Fruit fly (Drosophila melanogaster) whole organism, pupa: ENCODE data around the gene CG7320.

ENCODE experiments used
- CG10348 ChIP-seq: fragments of 200-800 bp; sonication (Bioruptor generic); IDR thresholded peaks from 2 replicates; pipeline ENCODE4 v1.3.6; 2022; ENCODE audit warnings: missing biosample characterization, missing genetic modification characterization
- CG12605 ChIP-seq: fragments of 200-800 bp; sonication (Bioruptor generic); IDR thresholded peaks from 2 replicates; pipeline ENCODE4 v1.3.6; 2022; ENCODE audit warnings: missing biosample characterization, missing genetic modification characterization
- CG13204 ChIP-seq: fragments of 200-800 bp; sonication (Bioruptor generic); optimal IDR thresholded peaks from 2 replicates; lab custom pipeline; 2018; ENCODE audit warnings: missing biosample characterization, mild to moderate bottlenecking, missing genetic modification characterization, moderate library complexity
- CG14655 ChIP-seq: fragments of 200-800 bp; sonication (Bioruptor generic); optimal IDR thresholded peaks from 3 replicates; lab custom pipeline; 2017; ENCODE audit warnings: mild to moderate bottlenecking, missing biosample characterization, missing genetic modification reagents, missing genetic modification characterization
- CG15710 ChIP-seq: fragments of 200-800 bp; sonication (Bioruptor generic); optimal IDR thresholded peaks from 2 replicates; lab custom pipeline; 2018; ENCODE audit warnings: missing biosample characterization, mild to moderate bottlenecking, missing genetic modification characterization, moderate library complexity
- CG17806 ChIP-seq: fragments of 200-800 bp; sonication (Bioruptor generic); optimal IDR thresholded peaks from 2 replicates; lab custom pipeline; 2018; ENCODE audit warnings: missing biosample characterization, mild to moderate bottlenecking, missing genetic modification characterization, moderate library complexity
- CG32121 ChIP-seq: fragments of 200-800 bp; sonication (Bioruptor generic); IDR thresholded peaks from 2 replicates; pipeline ENCODE4 v1.3.6; 2022; ENCODE audit warnings: missing biosample characterization, missing genetic modification characterization
- CG34367 ChIP-seq: fragments of 200-800 bp; sonication (Bioruptor generic); optimal IDR thresholded peaks from 2 replicates; lab custom pipeline; 2018; ENCODE audit warnings: missing biosample characterization, mild to moderate bottlenecking, missing genetic modification characterization
- CG4496 ChIP-seq: fragments of 200-800 bp; sonication (Bioruptor generic); IDR thresholded peaks from 3 replicates; pipeline ENCODE4 v1.3.6; 2022; ENCODE audit warnings: missing biosample characterization, missing genetic modification characterization
- CG8159 ChIP-seq: fragments of 200-800 bp; sonication (Bioruptor generic); optimal IDR thresholded peaks from 3 replicates; lab custom pipeline; 2018; ENCODE audit warnings: missing biosample characterization, mild to moderate bottlenecking, missing genetic modification characterization, moderate library complexity
- CG8301 ChIP-seq: fragments of 200-800 bp; sonication (Bioruptor generic); optimal IDR thresholded peaks from 2 replicates; lab custom pipeline; 2018; ENCODE audit warnings: missing biosample characterization, mild to moderate bottlenecking, missing genetic modification characterization
- CG9948 ChIP-seq: fragments of 200-800 bp; sonication (Bioruptor generic); optimal IDR thresholded peaks from 2 replicates; lab custom pipeline; 2018; ENCODE audit warnings: missing biosample characterization, mild to moderate bottlenecking, missing genetic modification characterization, moderate library complexity
- D1 ChIP-seq: fragments of 200-800 bp; sonication (Bioruptor generic); optimal IDR thresholded peaks from 2 replicates; lab custom pipeline; 2018; ENCODE audit warnings: missing biosample characterization, mild to moderate bottlenecking, missing genetic modification characterization, moderate library complexity
- EcR ChIP-seq: fragments of 200-800 bp; sonication (Bioruptor generic); optimal IDR thresholded peaks from 3 replicates; lab custom pipeline; 2019; ENCODE audit warnings: missing biosample characterization, missing genetic modification characterization, mild to moderate bottlenecking, moderate library complexity, missing genetic modification reagents
- Ets98B ChIP-seq: fragments of 200-800 bp; sonication (Bioruptor generic); IDR thresholded peaks from 2 replicates; pipeline ENCODE4 v1.3.6; 2022; ENCODE audit warnings: missing biosample characterization, missing genetic modification characterization
- Pif1A ChIP-seq: fragments of 200-800 bp; sonication (Bioruptor generic); optimal IDR thresholded peaks from 3 replicates; lab custom pipeline; 2016; ENCODE audit warnings: missing biosample characterization, missing genetic modification characterization
- Pif1B ChIP-seq: fragments of 200-800 bp; sonication (Bioruptor generic); optimal IDR thresholded peaks from 3 replicates; lab custom pipeline; 2016; ENCODE audit warnings: missing biosample characterization, missing genetic modification characterization
- Snoo ChIP-seq: fragments of 200-800 bp; sonication (Bioruptor generic); optimal IDR thresholded peaks from 3 replicates; lab custom pipeline; 2017; ENCODE audit warnings: missing biosample characterization, mild to moderate bottlenecking, missing genetic modification characterization, inconsistent platforms
- fd96Ca ChIP-seq: fragments of 200-800 bp; sonication (Bioruptor generic); IDR thresholded peaks from 3 replicates; pipeline ENCODE4 v1.3.6; 2022; ENCODE audit warnings: missing biosample characterization, missing genetic modification characterization
- gl ChIP-seq: fragments of 200-800 bp; sonication (Bioruptor generic); optimal IDR thresholded peaks from 2 replicates; lab custom pipeline; 2018; ENCODE audit warnings: missing biosample characterization, mild to moderate bottlenecking, missing genetic modification characterization
- rn ChIP-seq: fragments of 200-800 bp; sonication (Bioruptor generic); IDR thresholded peaks from 2 replicates; pipeline ENCODE4 v1.3.6; 2022; ENCODE audit warnings: missing biosample characterization, missing genetic modification characterization

The CG7320 gene

DNA sequence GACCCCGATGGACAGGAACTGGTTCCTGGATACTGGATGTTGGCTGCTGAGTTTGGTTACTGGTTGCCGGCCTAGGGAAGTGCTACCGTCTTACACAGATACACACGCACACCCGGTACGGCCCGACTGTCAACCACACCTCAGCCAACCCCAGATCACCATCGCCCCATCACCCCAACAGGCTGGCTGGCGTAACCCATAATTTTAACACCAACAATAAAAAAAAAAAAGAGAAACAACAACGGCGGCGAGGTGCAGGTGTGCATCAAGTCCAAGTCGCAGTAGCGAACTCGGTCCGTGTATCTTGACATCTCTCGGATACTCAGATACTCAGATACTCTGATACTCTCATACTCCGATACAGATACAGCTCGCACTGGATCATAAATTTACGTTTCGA is 12.5 kb downstream of the CG7320 start:
- TF ChIP-seq CG32121 (GFP tag; lab: Robert Waterston, UW) (no peak), fd96Ca (GFP tag; lab: Robert Waterston, UW) (no peak), CG13204 (GFP tag; lab: Kevin White, UChicago) (peak; percentile 6), EcR (GFP tag; lab: Kevin White, UChicago) (peak; percentile 69), Snoo (tag; lab: Kevin White, UChicago) (no peak), CG10348 (GFP tag; lab: Robert Waterston, UW) (no peak), Ets98B (no peak), CG4496 (peak; percentile 57; the same call in 1 of the 3 replicates), Pif1A (GFP tag; lab: Kevin White, UChicago) (no peak), CG9948 (tag; lab: Kevin White, UChicago) (no peak), gl (tag; lab: Kevin White, UChicago) (peak; percentile 33), CG12605 (GFP tag; lab: Robert Waterston, UW) (no peak), CG34367 (no peak), CG8159 (tag; lab: Kevin White, UChicago) (peak; percentile 17), CG14655 (no peak), CG15710 (tag; lab: Kevin White, UChicago) (no peak)

DNA sequence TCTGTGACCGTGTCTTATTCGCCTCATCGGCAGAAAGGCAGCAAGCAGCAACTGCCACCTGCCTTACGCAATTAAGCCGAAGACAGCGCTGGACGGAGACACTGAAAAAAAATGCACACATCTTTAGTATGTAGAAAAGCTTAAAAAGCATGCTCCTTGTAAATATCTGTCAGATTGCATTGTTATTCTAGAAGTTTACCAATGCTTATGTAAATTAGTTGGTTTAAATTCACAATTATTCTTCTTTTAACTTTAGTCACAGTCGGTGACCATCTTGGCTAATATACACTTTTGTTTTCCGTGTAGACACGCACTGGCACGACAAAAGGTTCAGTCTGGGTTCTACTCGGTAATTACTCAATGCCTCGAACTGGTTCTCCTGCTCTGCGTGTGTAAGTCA is 14.4 kb downstream of the CG7320 start:
- peak; percentile 88 for TF ChIP-seq CG14655
- TF ChIP-seq CG9948 (tag; lab: Kevin White, UChicago), result peak; percentile 92
- TF ChIP-seq rn (GFP tag; lab: Robert Waterston, UW), result 0 out of 2 replicates have a peak, but pooled peaks have one; percentile 53
- TF ChIP-seq CG10348 (GFP tag; lab: Robert Waterston, UW), result no peak
- TF ChIP-seq Pif1B (GFP tag; lab: Kevin White, UChicago), result peak; percentile 84
- TF ChIP-seq gl (tag; lab: Kevin White, UChicago), result peak; percentile 89
- TF ChIP-seq CG8301 (tag; lab: Kevin White, UChicago), result peak; percentile 82
- TF ChIP-seq D1 (tag; lab: Kevin White, UChicago), result peak; percentile 90
- TF ChIP-seq CG13204 (GFP tag; lab: Kevin White, UChicago), result peak; percentile 86
- TF ChIP-seq CG15710 (tag; lab: Kevin White, UChicago), result peak; percentile 93
- TF ChIP-seq CG34367, result peak; percentile 91
- peak; percentile 94 for TF ChIP-seq CG8159 (tag; lab: Kevin White, UChicago)
- no peak for TF ChIP-seq Ets98B
- TF ChIP-seq CG4496, result peak; percentile 79
- TF ChIP-seq Pif1A (GFP tag; lab: Kevin White, UChicago), result peak; percentile 89
- peak; percentile 93 for TF ChIP-seq CG17806
- no peak for TF ChIP-seq CG32121 (GFP tag; lab: Robert Waterston, UW)
- peak; percentile 74; the same call in 2 of the 3 replicates for TF ChIP-seq fd96Ca (GFP tag; lab: Robert Waterston, UW)
- TF ChIP-seq Snoo (tag; lab: Kevin White, UChicago), result peak; percentile 82
- peak; percentile 73 for TF ChIP-seq EcR (GFP tag; lab: Kevin White, UChicago)
- peak; percentile 30; the same call in 1 of the 2 replicates for TF ChIP-seq CG12605 (GFP tag; lab: Robert Waterston, UW)

DNA sequence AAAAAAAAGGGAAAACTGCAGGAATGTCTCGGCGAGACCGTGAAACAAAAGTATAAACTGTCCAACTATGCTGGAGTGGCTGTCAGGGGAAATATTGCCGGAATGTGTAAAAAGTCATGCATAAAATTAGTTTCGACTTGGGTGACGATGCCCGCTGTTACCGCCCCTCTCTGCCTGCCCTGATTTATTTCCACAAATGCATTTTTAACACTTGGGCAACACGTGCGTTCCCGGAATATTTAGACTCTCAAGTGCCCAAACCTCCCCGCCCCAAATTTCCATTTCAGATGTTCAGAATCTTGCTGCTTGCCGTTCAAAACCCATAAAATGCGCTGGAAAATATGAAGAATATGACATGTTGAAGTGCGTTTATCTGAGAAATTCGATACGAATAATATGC is 15.6 kb downstream of the CG7320 start:
- TF ChIP-seq D1 (tag; lab: Kevin White, UChicago) (no peak), CG12605 (GFP tag; lab: Robert Waterston, UW) (no peak), Pif1B (GFP tag; lab: Kevin White, UChicago) (no peak), CG14655 (no peak), CG13204 (GFP tag; lab: Kevin White, UChicago) (no peak), rn (GFP tag; lab: Robert Waterston, UW) (no peak), gl (tag; lab: Kevin White, UChicago) (no peak), CG17806 (no peak), CG10348 (GFP tag; lab: Robert Waterston, UW) (no peak), CG15710 (tag; lab: Kevin White, UChicago) (no peak), Ets98B (no peak), CG4496 (no peak), Snoo (tag; lab: Kevin White, UChicago) (no peak), CG32121 (GFP tag; lab: Robert Waterston, UW) (no peak), CG9948 (tag; lab: Kevin White, UChicago) (no peak), fd96Ca (GFP tag; lab: Robert Waterston, UW) (no peak), CG8301 (tag; lab: Kevin White, UChicago) (no peak), CG8159 (tag; lab: Kevin White, UChicago) (no peak)

DNA sequence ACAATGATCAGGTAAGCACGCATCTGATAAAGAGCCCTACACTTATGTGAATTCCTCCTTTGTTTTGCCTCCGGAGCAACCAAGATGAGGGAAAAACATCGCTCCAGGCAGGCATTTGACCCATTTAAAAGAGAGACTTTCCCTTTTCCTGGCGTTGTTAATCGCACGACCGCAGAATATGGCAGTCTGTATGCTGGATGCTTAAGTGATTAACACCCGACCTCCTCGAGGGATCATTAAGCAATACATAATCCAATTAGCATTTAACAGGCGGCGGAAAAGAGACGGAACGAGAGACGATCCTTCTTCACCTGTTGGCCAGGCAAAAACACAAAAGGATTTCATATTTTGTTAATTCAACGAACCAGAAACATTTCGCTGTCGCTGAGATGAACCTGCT is 17.2 kb downstream of the CG7320 start:
- TF ChIP-seq EcR (GFP tag; lab: Kevin White, UChicago), result no peak
- no peak for TF ChIP-seq Pif1B (GFP tag; lab: Kevin White, UChicago)
- TF ChIP-seq CG12605 (GFP tag; lab: Robert Waterston, UW), result no peak
- no peak for TF ChIP-seq CG32121 (GFP tag; lab: Robert Waterston, UW)
- no peak for TF ChIP-seq D1 (tag; lab: Kevin White, UChicago)
- no peak for TF ChIP-seq rn (GFP tag; lab: Robert Waterston, UW)
- TF ChIP-seq CG34367, result no peak
- TF ChIP-seq fd96Ca (GFP tag; lab: Robert Waterston, UW), result no peak
- no peak for TF ChIP-seq CG13204 (GFP tag; lab: Kevin White, UChicago)
- no peak for TF ChIP-seq gl (tag; lab: Kevin White, UChicago)
- TF ChIP-seq CG10348 (GFP tag; lab: Robert Waterston, UW), result no peak
- TF ChIP-seq CG15710 (tag; lab: Kevin White, UChicago), result no peak
- no peak for TF ChIP-seq CG8159 (tag; lab: Kevin White, UChicago)
- no peak for TF ChIP-seq CG8301 (tag; lab: Kevin White, UChicago)
- TF ChIP-seq CG4496, result no peak
- TF ChIP-seq CG14655, result no peak
- no peak for TF ChIP-seq Pif1A (GFP tag; lab: Kevin White, UChicago)

DNA sequence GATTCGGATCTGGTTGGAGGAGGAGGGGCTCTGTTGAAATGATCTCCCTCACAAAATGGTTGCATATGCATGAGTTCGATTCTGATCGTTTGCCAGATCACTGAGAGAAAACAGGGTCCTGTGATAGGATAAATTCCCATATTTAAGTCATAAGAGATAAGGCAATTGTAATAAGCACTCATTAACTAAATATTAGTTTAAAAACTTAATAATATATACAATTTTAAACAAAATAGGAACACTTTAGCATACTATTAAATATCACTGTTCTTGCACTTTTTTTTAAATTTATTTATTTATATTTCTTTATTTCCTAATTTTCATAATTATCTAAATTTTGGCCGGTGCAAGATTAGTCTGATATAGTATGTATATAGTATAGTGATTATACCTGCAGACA is 18.1 kb downstream of the CG7320 start:
- TF ChIP-seq gl (tag; lab: Kevin White, UChicago) (no peak), D1 (tag; lab: Kevin White, UChicago) (no peak), fd96Ca (GFP tag; lab: Robert Waterston, UW) (no peak), CG4496 (no peak), CG17806 (peak; percentile 56), CG13204 (GFP tag; lab: Kevin White, UChicago) (no peak), CG34367 (peak; percentile 3), CG15710 (tag; lab: Kevin White, UChicago) (peak; percentile 63), CG8159 (tag; lab: Kevin White, UChicago) (peak; percentile 81), CG14655 (no peak), CG10348 (GFP tag; lab: Robert Waterston, UW) (no peak), Pif1B (GFP tag; lab: Kevin White, UChicago) (no peak), CG8301 (tag; lab: Kevin White, UChicago) (no peak), CG9948 (tag; lab: Kevin White, UChicago) (peak; percentile 64), rn (GFP tag; lab: Robert Waterston, UW) (no peak), CG32121 (GFP tag; lab: Robert Waterston, UW) (no peak), CG12605 (GFP tag; lab: Robert Waterston, UW) (no peak), Snoo (tag; lab: Kevin White, UChicago) (no peak), Ets98B (no peak), EcR (GFP tag; lab: Kevin White, UChicago) (no peak), Pif1A (GFP tag; lab: Kevin White, UChicago) (no peak)
